Worm (Caenorhabditis elegans): ENCODE results near the gene F29C4.4.

- no peak for TF ChIP-seq ztf-11 (tag; optimal IDR thresholded peaks at IDR 0.05)
- no peak for TF ChIP-seq ceh-39 (tag; optimal IDR thresholded peaks at IDR 0.05)
- TF ChIP-seq unc-62 (GFP tag; optimal IDR thresholded peaks at IDR 0.05): no peak
- no peak for TF ChIP-seq ceh-83 (GFP tag; optimal IDR thresholded peaks at IDR 0.05)
Observed at ce11 chrIV:121607-122006, 10.1 kb downstream of the F29C4.4 start, which contains the start of gene tut-1.

All from whole organism, mixed stage, embryonic.